Worm (Caenorhabditis elegans) whole organism, early embryonic: ENCODE measurements around the gene clp-7.

Experiments
- B0310.2 ChIP-seq: sonication (generic microtip); optimal IDR thresholded peaks from 2 replicates; lab custom pipeline; 2016; ENCODE audit warnings: mild to moderate bottlenecking, missing genetic modification characterization, missing compliant biosample characterization
- F13C5.2 ChIP-seq: sonication (generic microtip); optimal IDR thresholded peaks from 2 replicates; lab custom pipeline; 2017; ENCODE audit warnings: mild to moderate bottlenecking, missing genetic modification characterization, inconsistent platforms, missing compliant biosample characterization
- aly-1 ChIP-seq: sonication (generic microtip); optimal IDR thresholded peaks from 2 replicates; lab custom pipeline; 2016; ENCODE audit warnings: missing genetic modification characterization, missing compliant biosample characterization
- ama-1 ChIP-seq: fragments of 150-350 bp; optimal IDR thresholded peaks from 2 replicates; lab custom pipeline; 2014
- ceh-13 ChIP-seq: fragments of 200-800 bp; sonication (Bioruptor generic); optimal IDR thresholded peaks from 2 replicates; lab custom pipeline; 2018; ENCODE audit warnings: mild to moderate bottlenecking, missing genetic modification characterization, missing compliant biosample characterization
- ceh-36 ChIP-seq: sonication (generic microtip); optimal IDR thresholded peaks from 2 replicates; lab custom pipeline; 2016; ENCODE audit warnings: missing genetic modification characterization, inconsistent platforms, missing compliant biosample characterization
- ets-7 ChIP-seq: sonication (generic microtip); optimal IDR thresholded peaks from 2 replicates; lab custom pipeline; 2016; ENCODE audit warnings: missing genotype, missing genetic modification characterization, missing compliant biosample characterization
- flt-1 ChIP-seq: fragments of 200-800 bp; sonication (Bioruptor generic); IDR thresholded peaks from 2 replicates; pipeline ENCODE4 v1.3.6; 2022; ENCODE audit warnings: missing genetic modification characterization, missing compliant biosample characterization
- hmbx-1 ChIP-seq: sonication (generic microtip); optimal IDR thresholded peaks from 2 replicates; lab custom pipeline; 2016; ENCODE audit warnings: mild to moderate bottlenecking, missing genetic modification characterization, missing compliant biosample characterization
- hmg-4 ChIP-seq: fragments of 200-800 bp; sonication (Bioruptor generic); optimal IDR thresholded peaks from 2 replicates; lab custom pipeline; 2018; ENCODE audit warnings: mild to moderate bottlenecking, missing genetic modification characterization, missing compliant biosample characterization
- hnd-1 ChIP-seq: sonication (generic microtip); optimal IDR thresholded peaks from 2 replicates; lab custom pipeline; 2016; ENCODE audit warnings: missing genetic modification characterization, missing compliant biosample characterization
- pes-1 ChIP-seq: fragments of 200-800 bp; sonication (Bioruptor generic); IDR thresholded peaks from 2 replicates; pipeline ENCODE4 v1.3.6; 2022; ENCODE audit warnings: missing genetic modification reagents, missing genetic modification characterization, missing compliant biosample characterization
- scrt-1 ChIP-seq: fragments of 200-800 bp; sonication (Bioruptor generic); IDR thresholded peaks from 2 replicates; pipeline ENCODE4 v1.3.6; 2022; ENCODE audit warnings: missing genetic modification characterization, missing compliant biosample characterization
- sea-1 ChIP-seq: fragments of 200-800 bp; sonication (Bioruptor generic); conservative IDR thresholded peaks from 2 replicates; pipeline ENCODE4 v1.3.6; 2022; ENCODE audit warnings: missing genetic modification characterization, missing compliant biosample characterization
- tbx-11 ChIP-seq: fragments of 200-800 bp; sonication (Bioruptor generic); IDR thresholded peaks from 2 replicates; pipeline ENCODE4 v1.3.6; 2022; ENCODE audit warnings: missing genetic modification characterization, missing compliant biosample characterization
- tbx-37 ChIP-seq: fragments of 200-800 bp; sonication (Bioruptor generic); conservative IDR thresholded peaks from 2 replicates; pipeline ENCODE4 v1.3.6; 2022; ENCODE audit warnings: missing genetic modification reagents, missing genetic modification characterization, missing compliant biosample characterization
- tra-4 ChIP-seq: sonication (generic microtip); optimal IDR thresholded peaks from 2 replicates; lab custom pipeline; 2017; ENCODE audit warnings: missing genetic modification characterization, missing compliant biosample characterization

Gene clp-7

DNA sequence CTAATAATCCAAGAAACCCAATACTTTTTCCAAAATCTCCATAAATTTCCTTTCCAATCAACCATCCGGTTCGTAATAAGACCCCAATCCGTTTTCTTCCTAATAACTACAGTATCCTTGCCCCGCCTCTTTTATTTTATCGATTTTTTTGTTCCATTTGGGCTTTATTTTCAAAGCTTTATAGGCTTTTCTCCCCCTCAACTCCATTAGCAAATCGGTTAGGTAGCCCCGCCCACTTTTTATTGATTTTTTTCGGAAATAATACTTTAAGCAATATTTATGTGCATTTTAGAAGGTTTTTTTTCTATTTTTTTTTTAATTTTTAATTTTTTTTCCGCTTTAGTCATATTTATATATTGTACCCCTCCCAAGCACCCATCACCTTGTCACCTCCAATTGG lies 45.8 kb downstream of the clp-7 start:
- TF ChIP-seq ets-7 (tag; lab: Kevin White, UChicago): no peak
- TF ChIP-seq ama-1 (lab: Kevin White, UChicago): no peak
- no peak for TF ChIP-seq aly-1
- TF ChIP-seq ceh-36 (tag; lab: Kevin White, UChicago): no peak
- no peak for TF ChIP-seq ceh-13 (GFP tag; lab: Kevin White, UChicago)
- no peak for TF ChIP-seq tbx-37 (GFP tag; lab: Robert Waterston, UW)
- TF ChIP-seq sea-1 (GFP tag; lab: Robert Waterston, UW): no peak
- TF ChIP-seq tra-4: no peak
- no peak for TF ChIP-seq hmbx-1 (tag; lab: Kevin White, UChicago)
- no peak for TF ChIP-seq scrt-1
- TF ChIP-seq F13C5.2 (tag; lab: Kevin White, UChicago): no peak
- TF ChIP-seq pes-1 (GFP tag; lab: Robert Waterston, UW): no peak
- TF ChIP-seq flt-1 (GFP tag; lab: Robert Waterston, UW): no peak
- TF ChIP-seq B0310.2 (tag; lab: Kevin White, UChicago): no peak
- no peak for TF ChIP-seq hmg-4
- no peak for TF ChIP-seq hnd-1 (tag; lab: Kevin White, UChicago)
- no peak for TF ChIP-seq tbx-11 (GFP tag; lab: Robert Waterston, UW)

DNA sequence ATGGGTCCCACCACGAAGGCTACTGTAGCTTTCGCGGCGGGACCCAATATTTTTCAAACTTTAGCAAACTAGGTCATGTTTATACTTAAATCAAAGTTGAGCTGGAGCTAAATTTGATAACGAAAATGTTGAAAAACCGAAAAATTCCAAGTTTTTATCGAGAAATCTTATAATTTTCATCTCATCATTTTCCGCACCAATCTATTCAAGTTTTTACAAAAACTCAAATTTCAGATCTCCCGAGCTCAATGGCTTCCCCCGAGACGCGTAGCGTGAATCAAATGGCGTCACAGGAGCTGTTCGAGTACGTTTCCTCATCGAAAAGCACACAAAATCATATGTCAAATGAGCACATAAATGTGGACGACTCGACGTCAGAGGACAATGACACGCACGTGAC lies 47.9 kb downstream of the clp-7 start:
- no peak for TF ChIP-seq F13C5.2 (tag; lab: Kevin White, UChicago)
- no peak for TF ChIP-seq tbx-37 (GFP tag; lab: Robert Waterston, UW)
- TF ChIP-seq hmg-4: no peak
- TF ChIP-seq ceh-13 (GFP tag; lab: Kevin White, UChicago): no peak
- TF ChIP-seq tbx-11 (GFP tag; lab: Robert Waterston, UW): no peak
- TF ChIP-seq flt-1 (GFP tag; lab: Robert Waterston, UW): no peak
- no peak for TF ChIP-seq ceh-36 (tag; lab: Kevin White, UChicago)
- TF ChIP-seq pes-1 (GFP tag; lab: Robert Waterston, UW): no peak
- TF ChIP-seq hnd-1 (tag; lab: Kevin White, UChicago): no peak
- no peak for TF ChIP-seq ama-1 (lab: Kevin White, UChicago)
- no peak for TF ChIP-seq scrt-1
- no peak for TF ChIP-seq sea-1 (GFP tag; lab: Robert Waterston, UW)
- no peak for TF ChIP-seq tra-4
- no peak for TF ChIP-seq ets-7 (tag; lab: Kevin White, UChicago)
- TF ChIP-seq hmbx-1 (tag; lab: Kevin White, UChicago): no peak
- TF ChIP-seq B0310.2 (tag; lab: Kevin White, UChicago): no peak
- TF ChIP-seq aly-1: no peak

DNA sequence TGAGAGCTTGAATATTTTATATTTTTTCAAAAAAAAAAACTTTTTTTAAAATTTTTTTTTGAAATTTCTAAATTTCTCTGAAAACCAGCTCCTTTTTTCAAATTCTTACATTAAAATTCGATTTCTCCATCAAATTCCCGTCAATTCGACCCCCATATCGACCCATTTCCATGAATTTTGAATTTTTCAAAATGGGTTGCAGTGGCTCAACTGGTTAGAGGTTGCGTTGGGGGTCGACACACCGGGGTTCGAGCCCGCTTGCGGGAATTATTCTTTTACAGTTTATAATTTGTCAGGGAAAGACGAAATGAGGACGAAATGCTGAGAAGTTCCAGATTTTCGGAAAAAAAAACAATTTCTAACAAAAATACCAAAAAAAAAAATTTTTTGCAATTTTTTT lies 51.7 kb downstream of the clp-7 start:
- TF ChIP-seq ets-7 (tag; lab: Kevin White, UChicago): no peak
- TF ChIP-seq tbx-11 (GFP tag; lab: Robert Waterston, UW): no peak
- TF ChIP-seq ama-1 (lab: Kevin White, UChicago): no peak
- TF ChIP-seq tbx-37 (GFP tag; lab: Robert Waterston, UW): no peak
- no peak for TF ChIP-seq tra-4
- TF ChIP-seq flt-1 (GFP tag; lab: Robert Waterston, UW): no peak
- TF ChIP-seq B0310.2 (tag; lab: Kevin White, UChicago): no peak
- TF ChIP-seq hmg-4: no peak
- TF ChIP-seq sea-1 (GFP tag; lab: Robert Waterston, UW): no peak
- no peak for TF ChIP-seq hmbx-1 (tag; lab: Kevin White, UChicago)
- no peak for TF ChIP-seq scrt-1
- TF ChIP-seq ceh-13 (GFP tag; lab: Kevin White, UChicago): no peak
- no peak for TF ChIP-seq ceh-36 (tag; lab: Kevin White, UChicago)
- no peak for TF ChIP-seq hnd-1 (tag; lab: Kevin White, UChicago)
- TF ChIP-seq F13C5.2 (tag; lab: Kevin White, UChicago): no peak
- TF ChIP-seq pes-1 (GFP tag; lab: Robert Waterston, UW): no peak
- TF ChIP-seq aly-1: no peak

DNA sequence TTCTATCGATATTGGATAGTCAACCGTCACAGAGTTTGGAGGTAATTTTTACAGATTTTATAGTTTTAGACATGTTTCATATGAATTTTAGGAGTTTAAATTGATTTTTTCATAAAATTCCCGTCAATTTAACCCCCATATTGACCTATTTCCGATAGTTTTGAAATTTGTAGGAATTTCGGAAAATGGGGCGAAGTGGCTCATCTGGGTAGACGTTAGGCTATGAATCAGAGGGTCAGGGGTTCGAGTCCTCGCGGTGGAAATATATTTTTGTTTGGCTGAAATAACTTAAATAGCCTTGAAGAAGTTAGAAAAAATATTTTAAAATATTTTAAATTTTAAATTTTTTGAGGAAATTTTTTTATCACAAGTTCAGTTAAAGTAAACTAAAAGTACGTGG lies 54.3 kb downstream of the clp-7 start:
- TF ChIP-seq hmg-4 (no peak), F13C5.2 (tag; lab: Kevin White, UChicago) (no peak), pes-1 (GFP tag; lab: Robert Waterston, UW) (no peak), B0310.2 (tag; lab: Kevin White, UChicago) (no peak), aly-1 (no peak), hnd-1 (tag; lab: Kevin White, UChicago) (no peak), scrt-1 (no peak), tbx-37 (GFP tag; lab: Robert Waterston, UW) (no peak), flt-1 (GFP tag; lab: Robert Waterston, UW) (no peak), ets-7 (tag; lab: Kevin White, UChicago) (no peak), hmbx-1 (tag; lab: Kevin White, UChicago) (no peak), tra-4 (no peak), ceh-36 (tag; lab: Kevin White, UChicago) (no peak), ceh-13 (GFP tag; lab: Kevin White, UChicago) (no peak), ama-1 (lab: Kevin White, UChicago) (no peak), sea-1 (GFP tag; lab: Robert Waterston, UW) (no peak)

DNA sequence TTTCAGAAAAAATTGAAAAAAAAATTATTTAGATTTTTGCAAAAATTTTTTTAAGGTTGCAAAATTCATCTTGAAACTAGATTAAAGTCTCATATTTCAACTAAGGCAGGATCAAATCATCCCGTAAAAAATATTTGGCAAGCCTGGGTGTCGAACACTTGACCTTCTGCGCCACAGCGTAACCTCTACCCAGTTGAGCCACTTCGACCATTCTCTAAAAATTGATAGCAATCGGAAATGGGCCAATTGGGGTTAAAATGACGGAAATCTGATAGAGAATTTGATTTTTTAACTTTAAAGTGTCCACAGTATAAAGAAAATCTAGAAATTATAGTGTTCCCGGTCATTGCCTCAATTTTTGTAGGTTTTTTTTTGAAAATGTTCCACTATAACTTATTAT lies 55.7 kb downstream of the clp-7 start:
- no peak for TF ChIP-seq ama-1 (lab: Kevin White, UChicago)
- TF ChIP-seq tra-4: no peak
- TF ChIP-seq hmbx-1 (tag; lab: Kevin White, UChicago): no peak
- TF ChIP-seq tbx-37 (GFP tag; lab: Robert Waterston, UW): no peak
- no peak for TF ChIP-seq tbx-11 (GFP tag; lab: Robert Waterston, UW)
- TF ChIP-seq flt-1 (GFP tag; lab: Robert Waterston, UW): no peak
- no peak for TF ChIP-seq ceh-13 (GFP tag; lab: Kevin White, UChicago)
- TF ChIP-seq hmg-4: no peak
- TF ChIP-seq ets-7 (tag; lab: Kevin White, UChicago): no peak
- TF ChIP-seq ceh-36 (tag; lab: Kevin White, UChicago): no peak
- TF ChIP-seq aly-1: no peak
- no peak for TF ChIP-seq sea-1 (GFP tag; lab: Robert Waterston, UW)
- TF ChIP-seq F13C5.2 (tag; lab: Kevin White, UChicago): no peak
- no peak for TF ChIP-seq B0310.2 (tag; lab: Kevin White, UChicago)
- TF ChIP-seq pes-1 (GFP tag; lab: Robert Waterston, UW): no peak
- TF ChIP-seq hnd-1 (tag; lab: Kevin White, UChicago): no peak
- no peak for TF ChIP-seq scrt-1

DNA sequence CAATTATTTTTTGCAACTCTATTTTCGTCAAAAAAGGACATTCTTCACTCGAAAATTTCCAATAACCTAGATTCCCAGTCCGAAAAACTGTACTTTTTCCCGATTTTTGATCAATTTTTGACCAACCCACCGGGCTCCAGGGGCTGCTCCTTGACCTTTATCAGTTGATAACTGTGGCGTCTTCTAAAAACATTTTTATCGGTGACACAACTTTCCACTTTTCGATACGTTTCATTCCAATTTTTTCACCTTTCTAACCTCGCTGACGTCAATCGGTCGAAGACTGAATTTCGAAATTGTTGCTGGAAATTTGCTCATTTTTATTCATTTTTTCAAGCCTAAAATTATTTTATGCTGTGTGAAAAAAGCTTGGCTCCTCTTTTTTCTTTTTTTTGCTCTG lies 56.2 kb downstream of the clp-7 start:
- no peak for TF ChIP-seq pes-1 (GFP tag; lab: Robert Waterston, UW)
- TF ChIP-seq hmg-4: no peak
- TF ChIP-seq ama-1 (lab: Kevin White, UChicago): no peak
- no peak for TF ChIP-seq tbx-11 (GFP tag; lab: Robert Waterston, UW)
- no peak for TF ChIP-seq scrt-1
- TF ChIP-seq B0310.2 (tag; lab: Kevin White, UChicago): no peak
- no peak for TF ChIP-seq F13C5.2 (tag; lab: Kevin White, UChicago)
- TF ChIP-seq ceh-13 (GFP tag; lab: Kevin White, UChicago): no peak
